3 fruit fly cellular contexts compared by ENCODE assay signal in genomic region chr3L:1368201-1368617, dm6.
TF ChIP-seq lines count a peak whose summit lies in the region.

No protein-coding gene starts in this region.

TF ChIP-seq in whole organism, embryonic, 481 proteins besides CTCF, POLR2A, EP300 and RAD21 (continued from another document and continues in another):
- TF ChIP-seq wdn (GFP tag; IDR thresholded peaks at IDR 0.05; lab: Robert Waterston, UW) (peak; percentile 79), sima (GFP tag; optimal IDR thresholded peaks at IDR 0.05; lab: Kevin White, UChicago) (no peak), CG15514 (GFP tag; optimal IDR thresholded peaks at IDR 0.05; lab: Kevin White, UChicago) (peak; percentile 40), BEAF-32 (GFP tag; optimal IDR thresholded peaks at IDR 0.05; lab: Kevin White, UChicago) (no peak), Awh (GFP tag; IDR thresholded peaks at IDR 0.05; lab: Robert Waterston, UW) (peak; percentile 87), pzg (GFP tag; optimal IDR thresholded peaks at IDR 0.05; lab: Kevin White, UChicago) (no peak), CG6254 (GFP tag; optimal IDR thresholded peaks at IDR 0.05; lab: Kevin White, UChicago) (peak; percentile 55), B-H1 (GFP tag; IDR thresholded peaks at IDR 0.05; lab: Robert Waterston, UW) (peak; percentile 78), sisA (GFP tag; IDR thresholded peaks at IDR 0.05; lab: Robert Waterston, UW) (peak; percentile 88), Bteb2 (GFP tag; optimal IDR thresholded peaks at IDR 0.05; lab: Kevin White, UChicago) (peak; percentile 35), CG12299 (tag; optimal IDR thresholded peaks at IDR 0.05; lab: Kevin White, UChicago) (peak; percentile 21), CG12071 (GFP tag; optimal IDR thresholded peaks at IDR 0.05; lab: Kevin White, UChicago) (peak; percentile 56), crol (GFP tag; IDR thresholded peaks at IDR 0.05; lab: Robert Waterston, UW) (peak; percentile 92), CG15479 (GFP tag; optimal IDR thresholded peaks at IDR 0.05; lab: Kevin White, UChicago) (peak; percentile 46), CG8765 (GFP tag; IDR thresholded peaks at IDR 0.05; lab: Robert Waterston, UW) (peak; percentile 96), luna (GFP tag; optimal IDR thresholded peaks at IDR 0.05; lab: Kevin White, UChicago) (no peak), Usf (GFP tag; optimal IDR thresholded peaks at IDR 0.05; lab: Kevin White, UChicago) (peak; percentile 72), grau (tag; optimal IDR thresholded peaks at IDR 0.05; lab: Kevin White, UChicago) (peak; percentile 71), CG12236 (GFP tag; optimal IDR thresholded peaks at IDR 0.05; lab: Kevin White, UChicago) (peak; percentile 9), CG1603 (tag; optimal IDR thresholded peaks at IDR 0.05; lab: Kevin White, UChicago) (peak; percentile 87), tgo (GFP tag; IDR thresholded peaks at IDR 0.05; lab: Robert Waterston, UW) (peak; percentile 79), CG31224 (GFP tag; IDR thresholded peaks at IDR 0.05; lab: Robert Waterston, UW) (peak; percentile 74), dan (GFP tag; IDR thresholded peaks at IDR 0.05; lab: Robert Waterston, UW) (peak; percentile 79; the same call in 1 of the 2 replicates), emc (GFP tag; optimal IDR thresholded peaks at IDR 0.05; lab: Kevin White, UChicago) (peak; percentile 47), NK7.1 (GFP tag; optimal IDR thresholded peaks at IDR 0.05; lab: Kevin White, UChicago) (peak; percentile 66), sna (GFP tag; IDR thresholded peaks at IDR 0.05; lab: Robert Waterston, UW; ENCODE audit: partially characterized antibody) (no peak), Atf3 (GFP tag; optimal IDR thresholded peaks at IDR 0.05; lab: Kevin White, UChicago) (peak; percentile 39), Dad (GFP tag; optimal IDR thresholded peaks at IDR 0.05; lab: Kevin White, UChicago) (peak; percentile 58), tio (GFP tag; optimal IDR thresholded peaks at IDR 0.05; lab: Kevin White, UChicago) (peak; percentile 54), CG7271 (tag; optimal IDR thresholded peaks at IDR 0.05; lab: Kevin White, UChicago) (peak; percentile 81), Gug (GFP tag; IDR thresholded peaks at IDR 0.05; lab: Robert Waterston, UW) (peak; percentile 93), Xrp1 (GFP tag; IDR thresholded peaks at IDR 0.05; lab: Robert Waterston, UW) (peak; percentile 96), Hr51 (GFP tag; optimal IDR thresholded peaks at IDR 0.05; lab: Kevin White, UChicago) (peak; percentile 73 to 75), CG30431 (GFP tag; optimal IDR thresholded peaks at IDR 0.05; lab: Kevin White, UChicago) (peak; percentile 78), CG15011 (GFP tag; optimal IDR thresholded peaks at IDR 0.05; lab: Kevin White, UChicago) (peak; percentile 33), CG3065 (GFP tag; optimal IDR thresholded peaks at IDR 0.05; lab: Kevin White, UChicago) (peak; percentile 21), Hsf (GFP tag; optimal IDR thresholded peaks at IDR 0.05; lab: Kevin White, UChicago) (peak; percentile 80), CG9932 (GFP tag; IDR thresholded peaks at IDR 0.05; lab: Robert Waterston, UW) (peak; percentile 85), kni (GFP tag; optimal IDR thresholded peaks at IDR 0.05; lab: Kevin White, UChicago) (no peak), CG5953 (GFP tag; IDR thresholded peaks at IDR 0.05; lab: Robert Waterston, UW) (peak; percentile 58; the same call in 1 of the 2 replicates), HmgZ (tag; optimal IDR thresholded peaks at IDR 0.05; lab: Kevin White, UChicago) (peak; percentile 63), CG7745 (tag; optimal IDR thresholded peaks at IDR 0.05; lab: Kevin White, UChicago) (peak; percentile 40), wek (GFP tag; optimal IDR thresholded peaks at IDR 0.05; lab: Kevin White, UChicago) (no peak), CG6813 (GFP tag; optimal IDR thresholded peaks at IDR 0.05; lab: Kevin White, UChicago) (peak; percentile 75)

TF ChIP-seq in whole organism, prepupa, 60 proteins besides CTCF, POLR2A, EP300 and RAD21 (continued from another document):
- TF ChIP-seq Sox15 (GFP tag; optimal IDR thresholded peaks at IDR 0.05; lab: Kevin White, UChicago) (peak; percentile 71), ss (GFP tag; optimal IDR thresholded peaks at IDR 0.05; lab: Kevin White, UChicago) (peak in 1 of 2 experiments; percentile 49), pdm3 (GFP tag; optimal IDR thresholded peaks at IDR 0.05; lab: Kevin White, UChicago) (peak; percentile 64), CG6276 (GFP tag; optimal IDR thresholded peaks at IDR 0.05; lab: Kevin White, UChicago) (no peak), lz (GFP tag; optimal IDR thresholded peaks at IDR 0.05; lab: Kevin White, UChicago) (peak; percentile 76), CG3032 (tag; optimal IDR thresholded peaks at IDR 0.05; lab: Kevin White, UChicago) (peak; percentile 55), cyc (GFP tag; optimal IDR thresholded peaks at IDR 0.05; lab: Kevin White, UChicago) (peak; percentile 86), Lpt (GFP tag; optimal IDR thresholded peaks at IDR 0.05; lab: Kevin White, UChicago) (no peak), CG3919 (GFP tag; optimal IDR thresholded peaks at IDR 0.05; lab: Kevin White, UChicago) (peak; percentile 68), CG6163 (GFP tag; IDR thresholded peaks at IDR 0.05; lab: Robert Waterston, UW) (peak; percentile 88), CG32006 (GFP tag; optimal IDR thresholded peaks at IDR 0.05; lab: Kevin White, UChicago) (peak; percentile 35), CG6854 (GFP tag; optimal IDR thresholded peaks at IDR 0.05; lab: Kevin White, UChicago) (peak; percentile 2), dsx (GFP tag; optimal IDR thresholded peaks at IDR 0.05; lab: Kevin White, UChicago; ENCODE audit: poor library complexity, severe bottlenecking) (peak; percentile 11), CG10631 (GFP tag; optimal IDR thresholded peaks at IDR 0.05; lab: Kevin White, UChicago) (peak; percentile 53), CG10669 (GFP tag; optimal IDR thresholded peaks at IDR 0.05; lab: Kevin White, UChicago) (peak; percentile 32), fd59A (GFP tag; optimal IDR thresholded peaks at IDR 0.05; lab: Kevin White, UChicago) (peak; percentile 15), Eip93F (GFP tag; optimal IDR thresholded peaks at IDR 0.05; lab: Kevin White, UChicago) (no peak), Gug (GFP tag; IDR thresholded peaks at IDR 0.05; lab: Robert Waterston, UW) (no peak), spab (GFP tag; optimal IDR thresholded peaks at IDR 0.05; lab: Kevin White, UChicago) (peak; percentile 21), Blimp-1 (GFP tag; optimal IDR thresholded peaks at IDR 0.05; lab: Kevin White, UChicago) (peak; percentile 33), net (GFP tag; optimal IDR thresholded peaks at IDR 0.05; lab: Kevin White, UChicago) (peak; percentile 58), CG34406 (GFP tag; optimal IDR thresholded peaks at IDR 0.05; lab: Kevin White, UChicago) (peak; percentile 77), Sox102F (GFP tag; optimal IDR thresholded peaks at IDR 0.05; lab: Kevin White, UChicago) (peak; percentile 38), Hr4 (GFP tag; optimal IDR thresholded peaks at IDR 0.05; lab: Kevin White, UChicago) (peak; percentile 37), Smox (GFP tag; optimal IDR thresholded peaks at IDR 0.05; lab: Kevin White, UChicago) (peak; percentile 71), svp (GFP tag; lab: Kevin White, UChicago) (peak; percentile 95), CG6792 (GFP tag; optimal IDR thresholded peaks at IDR 0.05; lab: Kevin White, UChicago) (peak; percentile 74), CG11902 (GFP tag; optimal IDR thresholded peaks at IDR 0.05; lab: Kevin White, UChicago) (peak; percentile 68), CG8119 (GFP tag; IDR thresholded peaks at IDR 0.05; lab: Robert Waterston, UW) (peak; percentile 33; the same call in 2 of the 3 replicates), CG6808 (GFP tag; optimal IDR thresholded peaks at IDR 0.05; lab: Kevin White, UChicago) (peak; percentile 7), CG4318 (GFP tag; optimal IDR thresholded peaks at IDR 0.05; lab: Kevin White, UChicago) (no peak), eg (GFP tag; IDR thresholded peaks at IDR 0.05; lab: Robert Waterston, UW) (peak; percentile 35; the same call in 1 of the 3 replicates), CG11294 (GFP tag; IDR thresholded peaks at IDR 0.05; lab: Robert Waterston, UW) (peak; percentile 43; the same call in 1 of the 2 replicates), fkh (GFP tag; optimal IDR thresholded peaks at IDR 0.05; lab: Kevin White, UChicago) (peak; percentile 61), CG9139 (GFP tag; optimal IDR thresholded peaks at IDR 0.05; lab: Kevin White, UChicago) (peak; percentile 2), achi (GFP tag; optimal IDR thresholded peaks at IDR 0.05; lab: Kevin White, UChicago) (peak; percentile 64), CG15336 (GFP tag; IDR thresholded peaks at IDR 0.05; lab: Robert Waterston, UW) (peak; percentile 47)

TF ChIP-seq in whole organism, wandering third instar larva, 38 proteins besides CTCF, POLR2A, EP300 and RAD21 (continued from another document):
- TF ChIP-seq h (GFP tag; optimal IDR thresholded peaks at IDR 0.05; lab: Kevin White, UChicago) (peak; percentile 92), Myc (optimal IDR thresholded peaks at IDR 0.05; lab: Kevin White, UChicago) (no peak), tai (GFP tag; optimal IDR thresholded peaks at IDR 0.05; lab: Kevin White, UChicago) (peak; percentile 58), psq (GFP tag; optimal IDR thresholded peaks at IDR 0.05; lab: Kevin White, UChicago) (peak; percentile 81), OdsH (GFP tag; optimal IDR thresholded peaks at IDR 0.05; lab: Kevin White, UChicago) (peak; percentile 80)
TF ChIP-seq in whole organism, wandering third instar larva: peak in this region for 22.
